Worm (Caenorhabditis elegans) whole organism, L2 larva: ENCODE data around the gene F37A4.4.

Experiments used
- F13H6.1 ChIP-seq: sonication (generic microtip); optimal IDR thresholded peaks from 2 replicates; lab custom pipeline; 2016; ENCODE audit warnings: missing genetic modification characterization, missing compliant biosample characterization
- Y55F3AM.14 ChIP-seq: fragments of 200-800 bp; sonication (Bioruptor generic); optimal IDR thresholded peaks from 2 replicates; lab custom pipeline; 2018; ENCODE audit warnings: mild to moderate bottlenecking, missing genetic modification characterization, missing compliant biosample characterization
- ZK546.5 ChIP-seq: sonication (generic microtip); optimal IDR thresholded peaks from 2 replicates; lab custom pipeline; 2017; ENCODE audit warnings: missing biosample characterization, missing genetic modification characterization
- alr-1 ChIP-seq: fragments of 150-350 bp; optimal IDR thresholded peaks from 2 replicates; lab custom pipeline; 2014; ENCODE audit warnings: missing biosample characterization, missing genetic modification characterization
- ama-1 ChIP-seq: fragments of 150-350 bp; optimal IDR thresholded peaks from 2 replicates; lab custom pipeline; 2018; ENCODE audit warnings: inconsistent platforms
- ceh-82 ChIP-seq: fragments of 150-350 bp; optimal IDR thresholded peaks from 2 replicates; lab custom pipeline; 2014; ENCODE audit warnings: missing biosample characterization, missing genetic modification characterization
- crh-2 ChIP-seq: sonication (generic microtip); optimal IDR thresholded peaks from 2 replicates; lab custom pipeline; 2017; ENCODE audit warnings: missing biosample characterization, missing genetic modification characterization
- dmd-4 ChIP-seq: sonication (generic microtip); optimal IDR thresholded peaks from 2 replicates; lab custom pipeline; 2017; ENCODE audit warnings: missing biosample characterization, missing genetic modification characterization
- egl-27 ChIP-seq: sonication (generic microtip); optimal IDR thresholded peaks from 3 replicates; lab custom pipeline; 2017; ENCODE audit warnings: missing biosample characterization, missing genetic modification reagents, missing genetic modification characterization
- elt-3 ChIP-seq: sonication (generic microtip); optimal IDR thresholded peaks from 2 replicates; lab custom pipeline; 2017; ENCODE audit warnings: missing biosample characterization, missing genetic modification characterization
- fos-1 ChIP-seq: fragments of 150-350 bp; optimal IDR thresholded peaks from 2 replicates; lab custom pipeline; 2014; ENCODE audit warnings: missing biosample characterization, missing genetic modification characterization
- gmeb-1 ChIP-seq: fragments of 150-350 bp; optimal IDR thresholded peaks from 2 replicates; lab custom pipeline; 2014; ENCODE audit warnings: missing biosample characterization, missing genetic modification characterization
- lin-11 ChIP-seq: fragments of 150-350 bp; sonication (generic microtip); optimal IDR thresholded peaks from 2 replicates; lab custom pipeline; 2014; ENCODE audit warnings: missing biosample characterization, missing genetic modification characterization, inconsistent platforms, mixed read lengths
- lin-39 ChIP-seq: fragments of 150-350 bp; optimal IDR thresholded peaks from 2 replicates; lab custom pipeline; 2014; ENCODE audit warnings: missing biosample characterization, missing genetic modification reagents, missing genetic modification characterization
- mab-5 ChIP-seq: fragments of 150-350 bp; optimal IDR thresholded peaks from 2 replicates; lab custom pipeline; 2014; ENCODE audit warnings: missing biosample characterization, missing genetic modification characterization
- mbf-1 ChIP-seq: sonication (generic microtip); optimal IDR thresholded peaks from 2 replicates; lab custom pipeline; 2017; ENCODE audit warnings: missing biosample characterization, missing genetic modification characterization
- nhr-10 ChIP-seq: sonication (generic microtip); optimal IDR thresholded peaks from 2 replicates; lab custom pipeline; 2017; ENCODE audit warnings: missing biosample characterization, missing genetic modification characterization
- nhr-12 ChIP-seq: fragments of 150-350 bp; optimal IDR thresholded peaks from 2 replicates; lab custom pipeline; 2014; ENCODE audit warnings: missing biosample characterization, missing genetic modification characterization
- nhr-129 ChIP-seq: fragments of 150-350 bp; optimal IDR thresholded peaks from 2 replicates; lab custom pipeline; 2014; ENCODE audit warnings: missing biosample characterization, missing genetic modification characterization
- nhr-21 ChIP-seq: fragments of 150-350 bp; optimal IDR thresholded peaks from 2 replicates; lab custom pipeline; 2014; ENCODE audit warnings: missing biosample characterization, missing genetic modification characterization
- nhr-237 ChIP-seq: fragments of 150-350 bp; optimal IDR thresholded peaks from 2 replicates; lab custom pipeline; 2014; ENCODE audit warnings: missing biosample characterization, missing genetic modification characterization
- nhr-25 ChIP-seq: fragments of 150-350 bp; sonication (generic microtip); optimal IDR thresholded peaks from 3 replicates; lab custom pipeline; 2014; ENCODE audit warnings: missing biosample characterization, missing genetic modification characterization
- nhr-6 ChIP-seq: fragments of 150-350 bp; optimal IDR thresholded peaks from 2 replicates; lab custom pipeline; 2014; ENCODE audit warnings: missing biosample characterization, missing genetic modification characterization
- nhr-77 ChIP-seq: fragments of 150-350 bp; optimal IDR thresholded peaks from 2 replicates; lab custom pipeline; 2014; ENCODE audit warnings: missing biosample characterization, missing genetic modification characterization
- peb-1 ChIP-seq: fragments of 150-350 bp; optimal IDR thresholded peaks from 2 replicates; lab custom pipeline; 2014; ENCODE audit warnings: missing biosample characterization, missing genetic modification characterization
- sem-4 ChIP-seq: fragments of 150-350 bp; optimal IDR thresholded peaks from 2 replicates; lab custom pipeline; 2014; ENCODE audit warnings: missing biosample characterization, missing genetic modification reagents, missing genetic modification characterization
- skn-1 ChIP-seq: sonication (generic microtip); optimal IDR thresholded peaks from 2 replicates; lab custom pipeline; 2017; ENCODE audit warnings: missing biosample characterization, missing genetic modification characterization
- sma-3 ChIP-seq: sonication (generic microtip); optimal IDR thresholded peaks from 2 replicates; lab custom pipeline; 2016; ENCODE audit warnings: missing genetic modification reagents, missing genetic modification characterization, missing compliant biosample characterization
- sma-9 ChIP-seq, 2 experiments: fragments of 150-350 bp in 1 of 2; sonication (generic microtip) in 1 of 2; optimal IDR thresholded peaks; 2 replicates each; lab custom pipeline; 2014 to 2016; ENCODE audit warnings: missing genetic modification characterization in 2 of 2, mild to moderate bottlenecking in 1 of 2, missing biosample characterization in 1 of 2, missing compliant biosample characterization in 1 of 2, missing genetic modification reagents in 1 of 2, moderate library complexity in 1 of 2
- snpc-4 ChIP-seq: fragments of 150-350 bp; optimal IDR thresholded peaks from 2 replicates; lab custom pipeline; 2014; ENCODE audit warnings: missing biosample characterization, missing genetic modification characterization
- unc-39 ChIP-seq: fragments of 150-350 bp; optimal IDR thresholded peaks from 2 replicates; lab custom pipeline; 2014; ENCODE audit warnings: missing biosample characterization, missing genetic modification characterization
- unc-55 ChIP-seq: fragments of 150-350 bp; sonication (generic microtip); optimal IDR thresholded peaks from 3 replicates; lab custom pipeline; 2014; ENCODE audit warnings: missing biosample characterization, missing genetic modification reagents, missing genetic modification characterization
- ztf-1 ChIP-seq: fragments of 200-800 bp; sonication (Bioruptor generic); conservative IDR thresholded peaks from 2 replicates; pipeline ENCODE4 v1.3.6; 2022; ENCODE audit warnings: missing genetic modification characterization, missing compliant biosample characterization

The F37A4.4 gene

ce11 chrIII:6705515-6705914 lies 7.9 kb upstream of the F37A4.4 start, which contains the start of gene F37A4.6:
Gene F37A4.6, plus strand, starts transcription at chrIII:6705815.
- TF ChIP-seq unc-39 (tag; lab: Kevin White, UChicago) (no peak), nhr-129 (tag; lab: Kevin White, UChicago) (no peak), lin-39 (tag; lab: Kevin White, UChicago) (no peak), mab-5 (tag; lab: Kevin White, UChicago) (no peak), dmd-4 (tag; lab: Kevin White, UChicago) (no peak), elt-3 (tag; lab: Kevin White, UChicago) (no peak), gmeb-1 (no peak), nhr-6 (no peak), nhr-12 (tag; lab: Kevin White, UChicago) (no peak), alr-1 (tag; lab: Kevin White, UChicago) (no peak), nhr-10 (no peak), sem-4 (tag; lab: Kevin White, UChicago) (no peak), mbf-1 (no peak), lin-11 (tag; lab: Kevin White, UChicago) (no peak), Y55F3AM.14 (no peak), sma-9 (GFP tag; optimal IDR thresholded peaks at IDR 0.05; lab: Kevin White, UChicago) (no peak), sma-9 (tag; optimal IDR thresholded peaks at IDR 0.05; lab: Kevin White, UChicago) (no peak), skn-1 (tag; lab: Kevin White, UChicago) (no peak), snpc-4 (tag; lab: Kevin White, UChicago) (no peak), fos-1 (tag; lab: Kevin White, UChicago) (no peak)

ce11 chrIII:6709983-6710382 lies 3.4 kb upstream of the F37A4.4 start, which contains the start of gene isw-1:
Gene isw-1, minus strand, starts transcription at chrIII:6710100.
- TF ChIP-seq unc-55 (GFP tag; lab: Kevin White, UChicago) (peak; percentile 70), gmeb-1 (peak; percentile 90), sma-9 (GFP tag; optimal IDR thresholded peaks at IDR 0.05; lab: Kevin White, UChicago) (no peak), sma-9 (tag; optimal IDR thresholded peaks at IDR 0.05; lab: Kevin White, UChicago) (no peak), lin-11 (tag; lab: Kevin White, UChicago) (peak; percentile 15), fos-1 (tag; lab: Kevin White, UChicago) (peak; percentile 21), sma-3 (GFP tag; lab: Kevin White, UChicago) (peak; percentile 8), nhr-129 (tag; lab: Kevin White, UChicago) (peak; percentile 61), ztf-1 (GFP tag; lab: Robert Waterston, UW) (no peak), crh-2 (no peak)

ce11 chrIII:6711590-6711989 lies 1.8 kb upstream of the F37A4.4 start, which contains the start of gene F37A4.5:
Gene F37A4.5, plus strand, starts transcription at chrIII:6711890.
- TF ChIP-seq ZK546.5 (tag; lab: Kevin White, UChicago) (no peak), skn-1 (tag; lab: Kevin White, UChicago) (no peak), peb-1 (tag; lab: Kevin White, UChicago) (no peak), nhr-25 (tag; lab: Kevin White, UChicago) (no peak), ceh-82 (tag; lab: Kevin White, UChicago) (no peak), gmeb-1 (no peak), nhr-21 (tag; lab: Kevin White, UChicago) (no peak), mbf-1 (no peak), egl-27 (tag; lab: Kevin White, UChicago) (no peak), ama-1 (lab: Kevin White, UChicago) (no peak)

ce11 chrIII:6718270-6718669 lies 4.9 kb downstream of the F37A4.4 start, which contains the start of gene F37A4.3:
Gene F37A4.3, plus strand, starts transcription at chrIII:6718570.
- TF ChIP-seq Y55F3AM.14 (no peak), nhr-77 (tag; lab: Kevin White, UChicago) (no peak), unc-39 (tag; lab: Kevin White, UChicago) (no peak), nhr-21 (tag; lab: Kevin White, UChicago) (no peak), egl-27 (tag; lab: Kevin White, UChicago) (no peak), elt-3 (tag; lab: Kevin White, UChicago) (no peak), alr-1 (tag; lab: Kevin White, UChicago) (no peak), lin-11 (tag; lab: Kevin White, UChicago) (no peak), nhr-10 (no peak), nhr-237 (tag; lab: Kevin White, UChicago) (no peak), sma-3 (GFP tag; lab: Kevin White, UChicago) (no peak), dmd-4 (tag; lab: Kevin White, UChicago) (no peak), F13H6.1 (no peak), sma-9 (GFP tag; optimal IDR thresholded peaks at IDR 0.05; lab: Kevin White, UChicago) (no peak), sma-9 (tag; optimal IDR thresholded peaks at IDR 0.05; lab: Kevin White, UChicago) (no peak), peb-1 (tag; lab: Kevin White, UChicago) (no peak)
- TF ChIP-seq, all 48 proteins: peak for 0
